Worm (Caenorhabditis elegans): ENCODE results near the gene D2023.6.

Gene D2023.6

DNA sequence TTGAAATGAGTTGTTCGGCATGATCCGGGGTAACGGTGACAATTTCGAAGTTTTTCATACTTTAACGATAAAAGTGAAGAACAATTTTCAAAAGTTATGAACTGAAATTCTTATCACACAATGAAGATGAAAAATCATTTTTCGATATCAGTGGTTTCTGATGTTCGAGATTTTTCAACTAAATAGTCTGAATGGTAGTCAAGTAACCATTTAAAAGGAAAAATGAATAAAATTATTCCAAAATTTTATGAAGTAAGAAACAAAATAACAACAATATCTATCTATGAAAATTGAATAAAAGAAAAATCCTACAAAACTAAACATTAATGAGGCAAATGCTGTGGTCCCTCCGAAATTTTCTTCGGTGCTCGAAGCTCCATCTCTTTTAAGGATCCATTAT lies 1.5 kb upstream of the D2023.6 start, which contains the start of gene D2023.4:
TSS of gene D2023.4 (minus strand) at position 101 of the 400 bp plus-strand sequence.
- no peak for TF ChIP-seq nhr-6 (tag; optimal IDR thresholded peaks at IDR 0.05)
- TF ChIP-seq ZK546.5 (tag; optimal IDR thresholded peaks at IDR 0.05), result no peak
- peak; percentile 14 for TF ChIP-seq fos-1 (tag; optimal IDR thresholded peaks at IDR 0.05)

DNA sequence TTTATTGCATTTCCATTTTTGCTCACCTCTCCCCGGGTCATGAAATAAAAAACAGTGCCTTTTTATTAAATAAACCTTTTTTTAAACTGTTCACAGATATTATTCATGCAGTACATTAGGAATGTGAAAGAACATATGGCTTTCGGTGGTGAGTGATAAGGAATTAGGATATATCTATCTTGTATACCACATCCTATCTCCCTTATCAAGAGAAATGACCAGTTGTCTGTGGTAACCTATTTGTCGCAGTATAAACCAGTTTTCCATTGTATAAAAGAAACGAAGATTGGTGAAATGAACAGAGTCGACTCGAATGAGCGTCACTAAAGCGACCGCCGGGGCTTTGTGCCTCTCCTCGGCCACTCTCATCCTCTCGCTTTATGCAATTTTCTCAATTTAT lies 2.1 kb downstream of the D2023.6 start, which contains the start of gene col-158:
TSS of gene col-158 (plus strand) at position 301 of the 400 bp plus-strand sequence.
- TF ChIP-seq sma-3 (GFP tag; optimal IDR thresholded peaks at IDR 0.05) (no peak), aly-2 (tag; optimal IDR thresholded peaks at IDR 0.05) (no peak), R02D3.7 (tag; optimal IDR thresholded peaks at IDR 0.05) (no peak), ztf-4 (tag; optimal IDR thresholded peaks at IDR 0.05) (no peak), nhr-10 (tag; optimal IDR thresholded peaks at IDR 0.05) (no peak), nhr-6 (tag; optimal IDR thresholded peaks at IDR 0.05) (no peak), fos-1 (tag; optimal IDR thresholded peaks at IDR 0.05) (no peak), peb-1 (tag; optimal IDR thresholded peaks at IDR 0.05) (no peak), gmeb-1 (tag; optimal IDR thresholded peaks at IDR 0.05) (no peak)

DNA sequence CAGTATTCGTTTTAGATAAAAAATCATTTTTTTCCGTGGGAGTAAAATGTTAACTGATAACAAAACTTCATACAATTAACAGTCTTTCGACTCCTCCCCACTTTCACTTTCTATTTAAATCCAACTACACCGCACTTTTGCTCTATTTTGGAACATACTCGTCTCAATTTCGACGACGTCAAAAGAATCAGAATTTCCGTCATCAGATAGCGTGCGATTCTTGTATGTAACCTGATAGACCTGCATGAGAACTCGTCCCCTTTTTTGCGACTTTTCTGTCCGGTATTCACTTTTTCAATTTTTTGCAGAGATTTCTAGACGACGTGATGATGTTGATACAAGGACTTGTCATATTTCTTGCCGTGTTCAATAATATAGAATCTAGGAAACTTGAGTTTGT lies 6.2 kb downstream of the D2023.6 start, which contains the start of gene pho-8:
TSS of gene pho-8 (plus strand) at position 301 of the 400 bp plus-strand sequence.
- TF ChIP-seq lin-11 (tag; optimal IDR thresholded peaks at IDR 0.05) (no peak), ztf-11 (tag; optimal IDR thresholded peaks at IDR 0.05) (no peak), F13H6.1 (tag; optimal IDR thresholded peaks at IDR 0.05) (no peak), ZK546.5 (tag; optimal IDR thresholded peaks at IDR 0.05) (no peak), unc-55 (GFP tag; optimal IDR thresholded peaks at IDR 0.05) (no peak)

DNA sequence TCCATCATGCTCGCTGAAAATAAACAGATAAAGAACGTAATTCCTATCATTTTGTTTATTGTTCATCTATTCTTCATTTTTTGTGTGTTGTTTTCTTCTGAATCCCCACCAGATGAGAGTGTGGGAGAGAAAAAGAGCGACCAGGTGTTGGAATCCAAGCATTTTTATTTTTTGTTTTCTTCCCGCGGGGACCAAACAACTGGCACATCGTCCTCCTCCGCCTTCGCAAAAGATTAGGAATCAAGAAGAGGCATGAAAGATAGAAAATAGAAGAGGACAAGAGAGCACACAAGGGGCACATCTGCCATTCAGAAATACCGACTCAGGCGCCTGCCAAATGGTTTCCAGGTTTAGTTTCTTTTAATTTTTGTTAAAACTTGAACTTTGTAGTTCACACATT lies 8.9 kb downstream of the D2023.6 start, which contains the start of gene R13H4.2:
TSS of gene R13H4.2 (plus strand) at position 319 of the 400 bp plus-strand sequence.
- TF ChIP-seq alr-1 (tag; optimal IDR thresholded peaks at IDR 0.05) (no peak), gmeb-1 (tag; optimal IDR thresholded peaks at IDR 0.05) (no peak), mdl-1 (tag; optimal IDR thresholded peaks at IDR 0.05) (no peak), unc-62 (GFP tag; optimal IDR thresholded peaks at IDR 0.05) (no peak), ceh-16 (tag; optimal IDR thresholded peaks at IDR 0.05) (no peak), nhr-77 (tag; optimal IDR thresholded peaks at IDR 0.05) (no peak), lsy-2 (tag; optimal IDR thresholded peaks at IDR 0.05) (peak in 1 of 2 experiments; percentile 22), nhr-237 (tag; optimal IDR thresholded peaks at IDR 0.05) (no peak), crh-2 (tag; optimal IDR thresholded peaks at IDR 0.05) (no peak), blmp-1 (tag; optimal IDR thresholded peaks at IDR 0.05; ENCODE audit: insufficient read depth) (no peak), dmd-4 (tag; optimal IDR thresholded peaks at IDR 0.05) (no peak), peb-1 (tag; optimal IDR thresholded peaks at IDR 0.05) (no peak), lin-13 (GFP tag; optimal IDR thresholded peaks at IDR 0.05) (no peak), sem-4 (tag; optimal IDR thresholded peaks at IDR 0.05) (no peak), nhr-23 (tag; optimal IDR thresholded peaks at IDR 0.05) (no peak), lin-11 (tag; optimal IDR thresholded peaks at IDR 0.05) (no peak), nhr-12 (tag; optimal IDR thresholded peaks at IDR 0.05) (no peak), sma-9 (GFP tag; optimal IDR thresholded peaks at IDR 0.05) (peak; percentile 15), sma-9 (tag; optimal IDR thresholded peaks at IDR 0.05) (no peak), aly-2 (tag; optimal IDR thresholded peaks at IDR 0.05) (no peak), nhr-21 (tag; optimal IDR thresholded peaks at IDR 0.05) (no peak), nhr-129 (tag; optimal IDR thresholded peaks at IDR 0.05) (peak; percentile 18), F13H6.1 (tag; optimal IDR thresholded peaks at IDR 0.05) (peak; percentile 36)

DNA sequence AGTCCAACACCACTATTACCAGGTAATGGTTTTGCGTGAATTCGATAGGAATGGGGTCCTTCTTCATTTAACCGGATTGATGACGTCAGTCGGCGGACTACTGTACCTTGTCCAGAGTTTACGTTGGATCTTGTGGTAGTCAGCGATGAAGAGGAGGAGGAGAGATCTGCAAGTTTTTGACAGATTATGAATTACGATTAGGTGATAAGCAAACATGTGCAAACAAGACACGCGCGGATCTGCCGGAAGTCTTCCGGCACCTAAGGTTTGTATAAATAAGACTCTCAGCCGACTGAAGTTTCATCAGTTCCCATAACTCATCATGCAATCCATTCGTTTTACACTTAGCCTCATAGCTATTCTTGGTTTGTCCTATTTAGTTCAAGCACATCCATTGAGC lies 12.1 kb downstream of the D2023.6 start, which contains the start of gene idpb-5:
TSS of gene idpb-5 (plus strand) at position 301 of the 400 bp plus-strand sequence.
- TF ChIP-seq elt-1 (tag; optimal IDR thresholded peaks at IDR 0.05), result no peak
- TF ChIP-seq nhr-77 (tag; optimal IDR thresholded peaks at IDR 0.05), result no peak
- TF ChIP-seq ZK546.5 (tag; optimal IDR thresholded peaks at IDR 0.05), result no peak
- TF ChIP-seq lin-39 (tag; optimal IDR thresholded peaks at IDR 0.05), result no peak
- TF ChIP-seq unc-55 (GFP tag; optimal IDR thresholded peaks at IDR 0.05), result no peak
